Fruit fly (Drosophila melanogaster) whole organism, prepupa: ENCODE results near the gene eIF3g2.

Source experiments
- CG11294 ChIP-seq: fragments of 200-800 bp; sonication (Bioruptor generic); IDR thresholded peaks from 2 replicates; pipeline ENCODE4 v1.3.6; 2022; ENCODE audit warnings: missing biosample characterization, missing genetic modification characterization
- CG11762 ChIP-seq: fragments of 200-800 bp; sonication (Bioruptor generic); optimal IDR thresholded peaks from 3 replicates; lab custom pipeline; 2016; ENCODE audit warnings: missing biosample characterization, missing genetic modification characterization; ENCODE audit not compliant: insufficient read depth
- CG15336 ChIP-seq: fragments of 200-800 bp; sonication (Bioruptor generic); IDR thresholded peaks from 2 replicates; pipeline ENCODE4 v1.3.6; 2022; ENCODE audit warnings: missing biosample characterization, missing genetic modification characterization
- CG3032 ChIP-seq: fragments of 200-800 bp; optimal IDR thresholded peaks from 2 replicates; lab custom pipeline; 2019; ENCODE audit warnings: missing biosample characterization, mild to moderate bottlenecking, missing genetic modification characterization, moderate library complexity
- CG31627 ChIP-seq: fragments of 200-800 bp; sonication (Bioruptor generic); optimal IDR thresholded peaks from 3 replicates; lab custom pipeline; 2016; ENCODE audit warnings: missing biosample characterization, missing genetic modification characterization
- CG4318 ChIP-seq: fragments of 200-800 bp; sonication (Bioruptor generic); optimal IDR thresholded peaks from 3 replicates; lab custom pipeline; 2017; ENCODE audit warnings: missing biosample characterization, mild to moderate bottlenecking, missing genetic modification characterization
- CG6163 ChIP-seq: fragments of 200-800 bp; sonication (Bioruptor generic); IDR thresholded peaks from 3 replicates; pipeline ENCODE4 v1.3.6; 2022; ENCODE audit warnings: missing biosample characterization, missing genetic modification characterization
- CG6276 ChIP-seq: fragments of 200-800 bp; sonication (Bioruptor generic); optimal IDR thresholded peaks from 2 replicates; lab custom pipeline; 2017; ENCODE audit warnings: missing biosample characterization, mild to moderate bottlenecking, missing genetic modification characterization
- CG6808 ChIP-seq: fragments of 200-800 bp; sonication (Bioruptor generic); optimal IDR thresholded peaks from 3 replicates; lab custom pipeline; 2017; ENCODE audit warnings: missing biosample characterization, missing genetic modification characterization, mild to moderate bottlenecking, moderate library complexity, missing genetic modification reagents
- CG6854 ChIP-seq: fragments of 200-800 bp; sonication (Bioruptor generic); optimal IDR thresholded peaks from 2 replicates; lab custom pipeline; 2017; ENCODE audit warnings: missing biosample characterization, mild to moderate bottlenecking, missing genetic modification characterization
- CG7368 ChIP-seq: fragments of 200-800 bp; sonication (Bioruptor generic); optimal IDR thresholded peaks from 3 replicates; lab custom pipeline; 2016; ENCODE audit warnings: missing biosample characterization, missing genetic modification characterization
- Eip78C ChIP-seq: fragments of 200-800 bp; sonication (Bioruptor generic); peaks from one replicate; lab custom pipeline; 2016; ENCODE audit warnings: missing biosample characterization, missing genetic modification characterization
- Eip93F ChIP-seq: fragments of 200-800 bp; sonication (Bioruptor generic); optimal IDR thresholded peaks from 2 replicates; lab custom pipeline; 2016; ENCODE audit warnings: missing biosample characterization, mild to moderate bottlenecking, missing genetic modification characterization
- Lpt ChIP-seq: fragments of 200-800 bp; sonication (Bioruptor generic); optimal IDR thresholded peaks from 3 replicates; lab custom pipeline; 2016; ENCODE audit warnings: missing biosample characterization, missing genetic modification characterization
- Smox ChIP-seq: fragments of 200-800 bp; sonication (Bioruptor generic); optimal IDR thresholded peaks from 3 replicates; lab custom pipeline; 2016; ENCODE audit warnings: missing biosample characterization, missing genetic modification characterization
- achi ChIP-seq: fragments of 200-800 bp; sonication (Bioruptor generic); optimal IDR thresholded peaks from 3 replicates; lab custom pipeline; 2016; ENCODE audit warnings: missing biosample characterization, missing genetic modification characterization
- eg ChIP-seq: fragments of 200-800 bp; sonication (Bioruptor generic); IDR thresholded peaks from 3 replicates; pipeline ENCODE4 v1.3.6; 2022; ENCODE audit warnings: missing biosample characterization, missing genetic modification characterization
- esn ChIP-seq: fragments of 200-800 bp; sonication (Bioruptor generic); optimal IDR thresholded peaks from 2 replicates; lab custom pipeline; 2016; ENCODE audit warnings: missing biosample characterization, mild to moderate bottlenecking, missing genetic modification characterization, moderate library complexity
- fd59A ChIP-seq: fragments of 200-800 bp; sonication (Bioruptor generic); optimal IDR thresholded peaks from 2 replicates; lab custom pipeline; 2017; ENCODE audit warnings: missing biosample characterization, mild to moderate bottlenecking, missing genetic modification characterization, missing genetic modification reagents
- spab ChIP-seq: fragments of 200-800 bp; sonication (Bioruptor generic); optimal IDR thresholded peaks from 2 replicates; lab custom pipeline; 2017; ENCODE audit warnings: missing biosample characterization, mild to moderate bottlenecking, missing genetic modification characterization, missing genetic modification reagents
- ss ChIP-seq, 2 experiments: fragments of 200-800 bp; sonication (Bioruptor generic); optimal IDR thresholded peaks; 2 replicates in 1 of 2; 3 replicates in 1 of 2; lab custom pipeline; 2017 to 2018; ENCODE audit warnings: mild to moderate bottlenecking in 2 of 2, missing biosample characterization in 2 of 2, missing genetic modification characterization in 2 of 2, moderate library complexity in 1 of 2
- svp ChIP-seq: fragments of 200-800 bp; sonication (Bioruptor generic); peaks from one replicate; lab custom pipeline; 2016; ENCODE audit warnings: missing biosample characterization, missing genetic modification characterization
- topi ChIP-seq: fragments of 200-800 bp; sonication (Bioruptor generic); optimal IDR thresholded peaks from 3 replicates; lab custom pipeline; 2016; ENCODE audit warnings: missing biosample characterization, missing genetic modification characterization

eIF3g2 gene

dm6 chr3R:20407771-20408315 is at the start of gene eIF3g2, which contains the start of gene Tmlh:
Gene eIF3g2, plus strand, starts transcription at chr3R:20408265.
Gene Tmlh, minus strand, starts transcription at chr3R:20407871.
- TF ChIP-seq CG6276 (GFP tag; lab: Kevin White, UChicago) (no peak), fd59A (GFP tag; lab: Kevin White, UChicago) (no peak), CG6808 (GFP tag; lab: Kevin White, UChicago) (no peak), spab (GFP tag; lab: Kevin White, UChicago) (no peak), ss (GFP tag; optimal IDR thresholded peaks at IDR 0.05; lab: Kevin White, UChicago) (no peak)

- TF ChIP-seq achi (no peak), eg (no peak), Smox (no peak), topi (GFP tag; lab: Kevin White, UChicago) (no peak), CG11294 (no peak)
Observed at dm6 chr3R:20360008-20360407, 48.1 kb upstream of the eIF3g2 start, which contains the start of gene MtnC. Gene MtnC, plus strand, starts transcription at chr3R:20360308.

dm6 chr3R:20407245-20407644 is 820 bp upstream of the eIF3g2 start:
- TF ChIP-seq Eip78C (GFP tag; lab: Kevin White, UChicago), result peak; percentile 31
- TF ChIP-seq svp (GFP tag; lab: Kevin White, UChicago), result peak; percentile 94
- peak; percentile 46 for TF ChIP-seq CG6276 (GFP tag; lab: Kevin White, UChicago)
- no peak for TF ChIP-seq CG6163 (GFP tag; lab: Robert Waterston, UW)
- TF ChIP-seq spab (GFP tag; lab: Kevin White, UChicago), result peak; percentile 19

- TF ChIP-seq svp (GFP tag; lab: Kevin White, UChicago) (peak; percentile 33), Eip93F (GFP tag; lab: Kevin White, UChicago) (no peak)
- TF ChIP-seq, all 60 proteins: peak for 1
Observed at dm6 chr3R:20422092-20422491, 14.0 kb downstream of the eIF3g2 start.

dm6 chr3R:20449487-20449886 is 41.4 kb downstream of the eIF3g2 start:
- TF ChIP-seq spab (GFP tag; lab: Kevin White, UChicago) (no peak), esn (GFP tag; lab: Kevin White, UChicago) (no peak), CG11762 (GFP tag; lab: Kevin White, UChicago) (no peak), eg (no peak), CG7368 (GFP tag; lab: Kevin White, UChicago) (no peak), CG6163 (GFP tag; lab: Robert Waterston, UW) (no peak), CG15336 (no peak), CG31627 (GFP tag; lab: Kevin White, UChicago) (no peak), achi (no peak), CG4318 (no peak), Lpt (GFP tag; lab: Kevin White, UChicago) (no peak), CG3032 (tag; lab: Kevin White, UChicago) (no peak), CG6854 (GFP tag; lab: Kevin White, UChicago) (no peak)
- TF ChIP-seq, all 60 proteins: peak for 0
